Fruit fly (Drosophila melanogaster): ENCODE results near the gene CG18598.

Gene CG18598

DNA sequence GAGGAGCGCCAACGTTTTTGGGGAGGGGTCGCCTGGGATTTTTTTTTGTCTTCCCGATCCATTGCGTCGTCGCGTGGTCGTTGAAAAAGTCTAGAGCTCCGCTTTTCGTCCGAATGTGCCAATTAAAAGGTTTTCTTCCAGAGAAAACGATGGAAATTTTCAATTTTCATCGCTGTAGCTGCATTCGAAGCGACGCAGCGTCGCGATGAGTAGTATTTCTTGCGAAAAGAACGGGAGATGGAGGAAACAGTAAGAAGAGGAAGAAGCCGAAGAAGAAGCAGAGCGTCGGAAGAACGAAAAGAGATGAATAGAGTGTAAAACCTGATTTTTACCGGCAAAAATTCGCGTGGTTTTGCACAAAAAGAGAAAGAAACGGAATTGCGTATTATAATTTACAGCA lies 7.9 kb upstream of the CG18598 start:
- TF ChIP-seq noc (tag; optimal IDR thresholded peaks at IDR 0.05) = no peak

dm6 chr3R:18243718-18244170 lies 7.2 kb upstream of the CG18598 start:
- peak; percentile 4 for TF ChIP-seq noc (tag; optimal IDR thresholded peaks at IDR 0.05)

DNA sequence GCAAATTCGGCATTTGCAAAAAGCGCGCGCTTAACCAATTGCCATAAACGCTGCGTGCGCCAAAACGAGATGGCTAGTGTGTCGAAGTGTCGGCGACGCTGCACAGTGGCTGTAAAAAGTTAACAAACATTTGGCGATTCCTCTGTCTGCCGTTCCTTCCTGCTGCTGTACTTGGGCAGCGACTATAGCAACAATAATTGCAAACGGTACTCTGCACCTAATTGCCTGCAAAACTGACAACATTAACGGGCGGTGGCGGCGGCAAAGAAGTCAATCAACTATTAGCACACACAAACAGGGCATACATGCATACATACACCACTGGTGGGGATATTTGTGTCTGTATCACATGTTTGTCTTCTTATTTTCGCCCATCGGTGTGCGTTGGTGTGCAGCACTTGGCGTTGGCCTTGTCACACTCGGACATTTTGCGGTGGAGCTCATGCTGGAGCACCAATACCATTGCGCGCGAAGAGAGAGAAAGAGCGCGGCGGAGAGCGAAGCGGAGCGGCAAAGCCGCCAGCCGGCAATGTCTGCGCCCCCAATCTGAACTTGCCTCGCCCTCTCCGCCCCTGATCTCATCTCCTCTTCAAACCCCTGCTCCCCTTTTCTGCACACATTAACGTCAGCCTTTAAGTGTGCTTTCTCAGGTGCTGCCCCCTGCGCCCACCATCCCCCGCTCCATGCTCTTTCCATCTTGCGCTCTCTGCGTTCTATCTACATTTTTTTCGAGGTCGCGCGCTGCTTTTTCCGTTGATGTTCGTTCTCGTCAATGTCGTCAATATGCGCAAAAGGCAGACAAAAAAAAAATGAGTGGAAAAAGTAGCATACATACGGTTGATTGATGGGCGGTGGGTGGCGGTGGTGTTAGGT lies 6.5 kb upstream of the CG18598 start:
- TF ChIP-seq noc (tag; optimal IDR thresholded peaks at IDR 0.05) = peak; percentile 70

- TF ChIP-seq noc (tag; optimal IDR thresholded peaks at IDR 0.05) = no peak
These were observed 5.8 kb upstream of the CG18598 start for dm6 chr3R:18245044-18245596.

dm6 chr3R:18246041-18246440 lies 4.9 kb upstream of the CG18598 start:
- TF ChIP-seq noc (tag; optimal IDR thresholded peaks at IDR 0.05) = no peak

DNA sequence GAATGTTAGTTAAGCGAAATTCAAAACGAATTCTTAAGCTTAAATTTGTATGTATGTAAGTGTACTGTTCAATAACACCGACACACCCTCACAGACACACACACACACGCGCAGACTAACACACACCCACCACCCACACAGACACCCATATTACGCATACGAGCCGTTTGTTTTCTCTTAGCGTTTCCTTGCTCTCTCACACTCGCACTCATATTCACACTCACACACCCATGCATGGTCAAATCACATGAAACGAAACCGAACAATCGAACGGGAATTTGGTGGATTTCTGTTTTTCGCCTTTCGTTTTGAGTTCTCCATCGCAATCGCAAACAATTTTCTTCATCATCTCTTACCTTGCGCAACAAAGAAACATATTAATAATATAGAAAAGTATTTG lies 1.6 kb upstream of the CG18598 start:
- TF ChIP-seq noc (tag; optimal IDR thresholded peaks at IDR 0.05) = no peak

DNA sequence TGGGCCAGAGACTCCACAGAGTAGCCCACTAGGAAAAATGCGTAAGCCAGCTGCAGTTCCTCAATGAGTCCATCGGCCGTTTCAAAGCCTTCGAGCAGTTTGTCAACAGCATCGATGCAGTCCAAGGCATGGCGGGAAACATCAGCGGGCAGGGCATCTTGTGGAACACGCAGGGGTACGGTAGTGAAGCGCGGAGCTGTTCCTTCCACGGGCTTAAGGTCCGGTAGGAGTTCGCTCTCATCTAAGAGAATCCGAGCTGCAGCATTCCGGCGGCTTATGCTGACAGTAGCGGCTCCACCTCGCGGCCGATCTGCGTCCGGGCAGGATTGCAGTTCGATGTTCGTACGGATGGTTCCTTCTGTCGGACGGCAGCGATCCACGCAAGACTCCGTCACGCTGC lies 961 bp downstream of the CG18598 start:
- no peak for TF ChIP-seq noc (tag; optimal IDR thresholded peaks at IDR 0.05)

DNA sequence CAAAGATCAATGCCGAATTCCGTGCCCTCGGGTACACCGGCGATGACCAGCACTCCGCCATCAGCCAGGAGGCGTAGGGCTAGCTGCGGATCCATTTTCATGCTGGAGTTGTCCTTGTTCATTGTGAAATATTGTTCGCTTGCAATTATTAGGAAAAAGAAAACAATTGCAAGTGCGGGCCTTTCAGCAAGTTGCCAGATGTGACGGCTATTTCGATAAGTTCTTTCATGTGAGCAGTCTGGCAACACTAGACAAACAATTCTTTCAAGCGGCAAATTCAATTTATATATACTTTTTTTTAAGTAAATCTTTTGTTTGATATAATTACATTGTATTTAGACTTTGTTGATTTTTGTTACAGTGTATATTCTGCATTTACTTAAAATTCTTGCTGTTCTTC lies 1.7 kb downstream of the CG18598 start, which contains the start of gene CG12320:
CG12320 (minus strand) TSS at position 157 of the 400 bp plus-strand sequence.
- TF ChIP-seq noc (tag; optimal IDR thresholded peaks at IDR 0.05) = no peak

DNA sequence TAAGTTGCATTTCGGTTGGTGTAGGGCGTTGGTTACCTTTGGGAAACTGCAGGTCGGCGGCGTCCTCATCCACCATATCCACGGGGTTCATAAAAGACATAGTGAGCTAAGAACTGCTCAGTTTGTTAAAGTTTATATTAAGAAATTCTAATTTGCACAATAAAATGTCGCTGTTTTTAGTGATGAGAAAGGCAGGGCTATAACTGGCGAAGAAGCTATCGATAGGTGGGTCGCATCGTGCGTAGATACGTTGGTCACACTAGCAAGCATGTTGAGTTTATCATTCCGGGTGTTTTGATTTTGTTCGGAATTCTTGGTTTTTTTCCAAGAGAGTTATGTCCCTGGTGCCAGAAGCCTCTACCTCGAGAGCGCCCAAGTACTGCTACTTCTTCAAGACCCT lies 4.4 kb downstream of the CG18598 start, which contains the start of the genes Ada2a, Polr2D, Tgs1 and moi:
Ada2a (minus strand) TSS at position 207 of the 400 bp plus-strand sequence.
Polr2D (minus strand) TSS at position 207 of the 400 bp plus-strand sequence.
Tgs1 (plus strand) TSS at position 250 of the 400 bp plus-strand sequence.
moi (plus strand) TSS at position 250 of the 400 bp plus-strand sequence.
- TF ChIP-seq noc (tag; optimal IDR thresholded peaks at IDR 0.05) = no peak

- no peak for TF ChIP-seq noc (tag; optimal IDR thresholded peaks at IDR 0.05)
These were observed 9.1 kb downstream of the CG18598 start for dm6 chr3R:18260016-18260415.

dm6 chr3R:18261602-18262001 lies 10.7 kb downstream of the CG18598 start:
- TF ChIP-seq noc (tag; optimal IDR thresholded peaks at IDR 0.05) = no peak

DNA sequence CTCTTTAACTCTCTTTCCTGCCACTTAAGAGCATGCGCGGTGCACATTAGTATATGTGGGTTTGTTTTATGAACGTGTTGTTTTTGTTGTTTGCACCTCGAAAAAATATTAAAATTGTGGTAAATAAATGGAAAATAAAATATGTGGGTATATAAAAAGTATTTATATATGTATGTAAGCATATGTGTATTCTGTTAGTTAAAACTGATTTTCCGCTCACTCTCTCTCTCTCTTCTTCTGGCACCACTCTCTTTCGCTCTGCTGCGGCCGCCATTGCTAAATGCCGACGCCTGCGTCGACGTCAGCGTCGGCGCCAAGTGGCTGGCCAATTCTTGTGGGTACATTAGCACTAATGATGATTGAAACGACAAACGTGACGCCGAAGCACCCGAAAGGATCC lies 14.4 kb downstream of the CG18598 start:
- no peak for TF ChIP-seq noc (tag; optimal IDR thresholded peaks at IDR 0.05)

- no peak for TF ChIP-seq noc (tag; optimal IDR thresholded peaks at IDR 0.05)
These were observed 15.8 kb downstream of the CG18598 start for dm6 chr3R:18266665-18267064.

- TF ChIP-seq noc (tag; optimal IDR thresholded peaks at IDR 0.05) = no peak
These were observed 16.6 kb downstream of the CG18598 start, which contains the start of gene CG18599 for dm6 chr3R:18267489-18267888. Gene CG18599, plus strand, starts transcription at chr3R:18267789.

dm6 chr3R:18269744-18270348 lies 18.9 kb downstream of the CG18598 start:
- TF ChIP-seq noc (tag; optimal IDR thresholded peaks at IDR 0.05) = no peak

DNA sequence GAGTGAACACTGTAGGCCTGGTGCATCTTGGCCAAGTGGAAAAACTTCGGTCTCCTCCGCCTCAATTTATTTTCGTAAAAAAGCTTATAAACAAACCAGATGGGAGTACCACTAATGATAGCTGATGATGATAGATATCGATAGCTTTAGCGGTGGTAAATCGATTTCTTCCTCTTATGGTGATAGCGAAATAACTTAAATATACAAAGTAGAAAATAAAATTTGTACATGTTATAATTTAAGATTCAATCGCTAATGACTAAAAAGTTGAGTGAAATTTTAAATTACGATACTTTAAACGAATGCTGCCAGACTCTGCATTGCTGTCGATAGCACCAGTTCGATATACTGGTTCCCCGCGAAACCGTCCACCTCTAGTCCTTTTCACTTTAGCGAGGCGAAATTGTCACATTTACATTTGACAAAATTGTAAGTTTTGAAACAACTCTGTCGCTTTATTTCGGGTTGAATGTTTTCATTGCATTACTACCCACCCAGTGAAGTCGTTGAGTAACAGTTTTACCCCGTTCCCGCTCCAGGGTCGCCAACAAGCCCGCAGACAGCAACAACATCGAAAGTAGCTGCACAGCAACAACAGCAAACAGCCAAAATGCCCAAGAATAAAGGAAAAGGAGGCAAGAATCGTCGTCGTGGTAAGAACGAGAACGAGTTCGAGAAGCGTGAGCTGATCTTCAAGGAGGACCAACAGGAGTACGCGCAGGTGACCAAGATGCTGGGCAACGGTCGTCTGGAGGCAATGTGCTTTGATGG lies 23.6 kb downstream of the CG18598 start, which contains the start of the genes Vps39 and eIF1A:
Vps39 (minus strand) TSS at position 119 of the 771 bp plus-strand sequence.
eIF1A (plus strand) TSS at position 338 of the 771 bp plus-strand sequence.
- TF ChIP-seq noc (tag; optimal IDR thresholded peaks at IDR 0.05) = no peak
